Fruit fly (Drosophila melanogaster) whole organism, embryonic: Measurements from ENCODE around the gene CG43075.

Source experiments
- Bgb ChIP-seq: fragments of 200-800 bp; sonication (Bioruptor generic); IDR thresholded peaks from 2 replicates; pipeline ENCODE4 v1.3.6; 2022; ENCODE audit warnings: missing biosample characterization, missing genetic modification characterization; ENCODE audit not compliant: partially characterized antibody
- CG10209 ChIP-seq: fragments of 200-800 bp; sonication (Bioruptor generic); optimal IDR thresholded peaks from 3 replicates; lab custom pipeline; 2017; ENCODE audit warnings: missing biosample characterization, mild to moderate bottlenecking, missing genetic modification characterization, missing genetic modification reagents
- CG10274 ChIP-seq: fragments of 200-800 bp; sonication (Bioruptor generic); optimal IDR thresholded peaks from 3 replicates; lab custom pipeline; 2017; ENCODE audit warnings: missing biosample characterization, mild to moderate bottlenecking, missing genetic modification characterization
- CG1233 ChIP-seq: fragments of 200-800 bp; sonication (Bioruptor generic); optimal IDR thresholded peaks from 4 replicates; lab custom pipeline; 2018; ENCODE audit warnings: missing biosample characterization, mild to moderate bottlenecking, missing genetic modification characterization
- CG12769 ChIP-seq: fragments of 200-800 bp; sonication (Bioruptor generic); optimal IDR thresholded peaks from 2 replicates; lab custom pipeline; 2019; ENCODE audit warnings: missing biosample characterization, mild to moderate bottlenecking, missing genetic modification characterization, moderate library complexity
- CG13624 ChIP-seq: fragments of 200-800 bp; sonication (Bioruptor generic); optimal IDR thresholded peaks from 2 replicates; lab custom pipeline; 2016; ENCODE audit warnings: missing biosample characterization, missing genetic modification characterization
- CG14014 ChIP-seq: fragments of 200-800 bp; sonication (Bioruptor generic); IDR thresholded peaks from 2 replicates; pipeline ENCODE4 v1.3.6; 2022; ENCODE audit warnings: missing biosample characterization, missing genetic modification characterization
- CG1603 ChIP-seq: fragments of 200-800 bp; sonication (Bioruptor generic); optimal IDR thresholded peaks from 2 replicates; lab custom pipeline; 2019; ENCODE audit warnings: missing biosample characterization, mild to moderate bottlenecking, missing genetic modification characterization, moderate library complexity
- CG17385 ChIP-seq: fragments of 200-800 bp; sonication (Bioruptor generic); optimal IDR thresholded peaks from 3 replicates; lab custom pipeline; 2018; ENCODE audit warnings: missing biosample characterization, mild to moderate bottlenecking, missing genetic modification characterization
- CG18262 ChIP-seq: fragments of 200-800 bp; optimal IDR thresholded peaks from 3 replicates; lab custom pipeline; 2019; ENCODE audit warnings: missing biosample characterization, mild to moderate bottlenecking, missing genetic modification characterization, moderate library complexity
- CG31388 ChIP-seq: fragments of 200-800 bp; sonication (Bioruptor generic); optimal IDR thresholded peaks from 2 replicates; lab custom pipeline; 2016; ENCODE audit warnings: missing biosample characterization, missing genetic modification characterization
- CG3281 ChIP-seq: fragments of 200-800 bp; sonication (Bioruptor generic); optimal IDR thresholded peaks from 3 replicates; lab custom pipeline; 2017; ENCODE audit warnings: missing biosample characterization, mild to moderate bottlenecking, missing genetic modification characterization
- CG4360 ChIP-seq: fragments of 200-800 bp; sonication (Bioruptor generic); IDR thresholded peaks from 2 replicates; pipeline ENCODE4 v1.3.6; 2022; ENCODE audit warnings: missing biosample characterization, missing genetic modification characterization
- CG43689 ChIP-seq: fragments of 200-800 bp; sonication (Bioruptor generic); IDR thresholded peaks from 2 replicates; pipeline ENCODE4 v1.3.6; 2022; ENCODE audit warnings: missing biosample characterization, missing genetic modification characterization
- CG5245 ChIP-seq: fragments of 200-800 bp; sonication (Bioruptor generic); optimal IDR thresholded peaks from 3 replicates; lab custom pipeline; 2016; ENCODE audit warnings: missing biosample characterization, missing genetic modification characterization
- CG6689 ChIP-seq: fragments of 200-800 bp; sonication (Bioruptor generic); IDR thresholded peaks from 2 replicates; pipeline ENCODE4 v1.3.6; 2022; ENCODE audit warnings: missing biosample characterization, missing genetic modification characterization
- CG6854 ChIP-seq: fragments of 200-800 bp; sonication (Bioruptor generic); optimal IDR thresholded peaks from 3 replicates; lab custom pipeline; 2017; ENCODE audit warnings: missing biosample characterization, mild to moderate bottlenecking, missing genetic modification characterization
- CG9215 ChIP-seq: fragments of 200-800 bp; sonication (Bioruptor generic); IDR thresholded peaks from 2 replicates; pipeline ENCODE4 v1.3.6; 2022; ENCODE audit warnings: missing biosample characterization, missing genetic modification characterization
- CG9932 ChIP-seq: fragments of 200-800 bp; sonication (Bioruptor generic); IDR thresholded peaks from 2 replicates; pipeline ENCODE4 v1.3.6; 2022; ENCODE audit warnings: missing biosample characterization, missing genetic modification characterization
- Dfd ChIP-seq, 2 experiments: fragments of >200 bp; optimal IDR thresholded peaks; 2 replicates each; lab custom pipeline; 2017; ENCODE audit warnings: missing biosample characterization in 2 of 2, missing genetic modification characterization in 2 of 2
- Gsc ChIP-seq: fragments of 200-800 bp; sonication (Bioruptor generic); IDR thresholded peaks from 2 replicates; pipeline ENCODE4 v1.3.6; 2022; ENCODE audit warnings: missing biosample characterization, missing genetic modification characterization
- HmgZ ChIP-seq: fragments of 200-800 bp; sonication (Bioruptor generic); optimal IDR thresholded peaks from 2 replicates; lab custom pipeline; 2018; ENCODE audit warnings: missing biosample characterization, mild to moderate bottlenecking, missing genetic modification characterization
- Opbp ChIP-seq: fragments of 200-800 bp; sonication (Bioruptor generic); IDR thresholded peaks from 3 replicates; pipeline ENCODE4 v1.3.6; 2022; ENCODE audit warnings: missing biosample characterization, missing genetic modification characterization; ENCODE audit not compliant: partially characterized antibody
- Ptx1 ChIP-seq: fragments of 200-800 bp; sonication (Bioruptor generic); IDR thresholded peaks from 2 replicates; pipeline ENCODE4 v1.3.6; 2022; ENCODE audit warnings: missing biosample characterization, missing genetic modification characterization
- Sox100B ChIP-seq: fragments of 200-800 bp; sonication (Bioruptor generic); optimal IDR thresholded peaks from 3 replicates; lab custom pipeline; 2018; ENCODE audit warnings: missing biosample characterization, mild to moderate bottlenecking, missing genetic modification characterization
- Sox102F ChIP-seq: fragments of 200-800 bp; sonication (Bioruptor generic); optimal IDR thresholded peaks from 2 replicates; lab custom pipeline; 2018; ENCODE audit warnings: missing biosample characterization, mild to moderate bottlenecking, missing genetic modification characterization, moderate library complexity
- TFAM ChIP-seq: fragments of 200-800 bp; sonication (Bioruptor generic); optimal IDR thresholded peaks from 2 replicates; lab custom pipeline; 2017; ENCODE audit warnings: missing biosample characterization, missing genetic modification characterization, inconsistent platforms
- Xrp1 ChIP-seq: fragments of 200-800 bp; sonication (Bioruptor generic); IDR thresholded peaks from 2 replicates; pipeline ENCODE4 v1.3.6; 2022; ENCODE audit warnings: missing biosample characterization, missing genetic modification characterization
- abd-A ChIP-seq: fragments of 200-800 bp; sonication (Bioruptor generic); optimal IDR thresholded peaks from 3 replicates; lab custom pipeline; 2019; ENCODE audit warnings: missing biosample characterization, mild to moderate bottlenecking, missing genetic modification characterization, moderate library complexity
- amos ChIP-seq: fragments of 200-800 bp; sonication (Bioruptor generic); IDR thresholded peaks from 2 replicates; pipeline ENCODE4 v1.3.6; 2022; ENCODE audit warnings: missing biosample characterization, missing genetic modification characterization; ENCODE audit not compliant: partially characterized antibody
- az2 ChIP-seq: fragments of 200-800 bp; sonication (Bioruptor generic); optimal IDR thresholded peaks from 3 replicates; lab custom pipeline; 2016; ENCODE audit warnings: missing biosample characterization, missing genetic modification characterization
- bigmax ChIP-seq: fragments of 200-800 bp; sonication (Bioruptor generic); optimal IDR thresholded peaks from 2 replicates; lab custom pipeline; 2018; ENCODE audit warnings: missing biosample characterization, mild to moderate bottlenecking, missing genetic modification characterization
- dmrt99B ChIP-seq: fragments of 200-800 bp; sonication (Bioruptor generic); optimal IDR thresholded peaks from 2 replicates; lab custom pipeline; 2018; ENCODE audit warnings: missing biosample characterization, mild to moderate bottlenecking, missing genetic modification characterization, moderate library complexity
- eyg ChIP-seq: fragments of 200-800 bp; sonication (Bioruptor generic); optimal IDR thresholded peaks from 3 replicates; lab custom pipeline; 2016; ENCODE audit warnings: missing biosample characterization, missing genetic modification characterization
- fu2 ChIP-seq: fragments of 200-800 bp; sonication (Bioruptor generic); optimal IDR thresholded peaks from 2 replicates; lab custom pipeline; 2016; ENCODE audit warnings: missing biosample characterization, missing genetic modification characterization
- gsb-n ChIP-seq: fragments of 200-800 bp; sonication (Bioruptor generic); optimal IDR thresholded peaks from 3 replicates; lab custom pipeline; 2018; ENCODE audit warnings: missing biosample characterization, mild to moderate bottlenecking, missing genetic modification characterization
- gt ChIP-seq: fragments of 200-800 bp; sonication (Bioruptor generic); IDR thresholded peaks from 2 replicates; pipeline ENCODE4 v1.3.6; 2022; ENCODE audit warnings: missing biosample characterization, missing genetic modification characterization
- hbn ChIP-seq: fragments of 200-800 bp; sonication (Bioruptor generic); IDR thresholded peaks from 2 replicates; pipeline ENCODE4 v1.3.6; 2022; ENCODE audit warnings: missing biosample characterization, missing genetic modification characterization; ENCODE audit not compliant: partially characterized antibody
- her ChIP-seq: fragments of 200-800 bp; sonication (Bioruptor generic); optimal IDR thresholded peaks from 2 replicates; lab custom pipeline; 2016; ENCODE audit warnings: missing biosample characterization, missing genetic modification characterization
- hth ChIP-seq: fragments of >200 bp; optimal IDR thresholded peaks from 2 replicates; lab custom pipeline; 2017; ENCODE audit warnings: inconsistent platforms
- inv ChIP-seq: fragments of 200-800 bp; sonication (Bioruptor generic); IDR thresholded peaks from 2 replicates; pipeline ENCODE4 v1.3.6; 2022; ENCODE audit warnings: missing biosample characterization, missing genetic modification characterization; ENCODE audit not compliant: partially characterized antibody
- kni ChIP-seq: fragments of 200-800 bp; sonication (Bioruptor generic); optimal IDR thresholded peaks from 3 replicates; lab custom pipeline; 2017; ENCODE audit warnings: mild to moderate bottlenecking, missing biosample characterization, missing genetic modification reagents, missing genetic modification characterization
- nau ChIP-seq: fragments of 200-800 bp; sonication (Bioruptor generic); optimal IDR thresholded peaks from 3 replicates; lab custom pipeline; 2017; ENCODE audit warnings: missing biosample characterization, mild to moderate bottlenecking, missing genetic modification characterization, missing genetic modification reagents
- nmo ChIP-seq: fragments of 200-800 bp; sonication (Bioruptor generic); optimal IDR thresholded peaks from 2 replicates; lab custom pipeline; 2018; ENCODE audit warnings: missing biosample characterization, mild to moderate bottlenecking, missing genetic modification characterization, moderate library complexity
- oc ChIP-seq: fragments of 200-800 bp; sonication (Bioruptor generic); optimal IDR thresholded peaks from 2 replicates; lab custom pipeline; 2018; ENCODE audit warnings: missing biosample characterization, mild to moderate bottlenecking, missing genetic modification characterization, moderate library complexity
- sd ChIP-seq: fragments of 200-800 bp; sonication (Bioruptor generic); optimal IDR thresholded peaks from 3 replicates; lab custom pipeline; 2018; ENCODE audit warnings: missing biosample characterization, mild to moderate bottlenecking, missing genetic modification characterization, moderate library complexity
- seq ChIP-seq: fragments of 200-800 bp; sonication (Bioruptor generic); IDR thresholded peaks from 2 replicates; pipeline ENCODE4 v1.3.6; 2022; ENCODE audit warnings: missing biosample characterization, missing genetic modification characterization
- shn ChIP-seq: fragments of 200-800 bp; sonication (Bioruptor generic); optimal IDR thresholded peaks from 3 replicates; lab custom pipeline; 2016; ENCODE audit warnings: missing biosample characterization, missing genetic modification characterization
- tio ChIP-seq: fragments of 200-800 bp; sonication (Bioruptor generic); optimal IDR thresholded peaks from 2 replicates; lab custom pipeline; 2017; ENCODE audit warnings: missing biosample characterization, missing genetic modification characterization, inconsistent platforms
- trem ChIP-seq: fragments of 200-800 bp; optimal IDR thresholded peaks from 3 replicates; lab custom pipeline; 2019; ENCODE audit warnings: missing biosample characterization, mild to moderate bottlenecking, missing genetic modification characterization, moderate library complexity
- tup ChIP-seq: fragments of 200-800 bp; sonication (Bioruptor generic); optimal IDR thresholded peaks from 2 replicates; lab custom pipeline; 2016; ENCODE audit warnings: missing biosample characterization, mild to moderate bottlenecking, missing genetic modification characterization, moderate library complexity

CG43075 gene

DNA sequence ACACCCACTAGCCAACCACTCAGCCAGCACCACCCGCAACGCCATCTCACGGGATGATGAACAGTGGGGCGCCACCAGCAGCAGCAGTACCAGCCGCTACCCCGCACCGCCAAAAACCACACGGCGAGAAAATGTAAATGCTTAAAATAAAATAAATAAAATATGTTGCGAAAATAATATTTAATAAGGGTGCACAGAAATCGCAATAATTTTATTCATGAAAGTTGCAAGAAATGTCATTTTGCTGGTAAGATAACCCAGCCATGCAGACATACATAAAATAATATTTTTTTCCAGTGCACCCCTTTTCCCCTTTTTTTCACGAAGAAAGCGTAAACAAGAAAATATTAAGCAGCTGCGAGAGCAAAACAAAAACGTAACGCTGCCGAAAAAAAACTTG lies 4.9 kb downstream of the CG43075 start (continued):
- TF ChIP-seq her (GFP tag; lab: Kevin White, UChicago) (no peak), CG43689 (0 out of 2 replicates have a peak, but pooled peaks have one; percentile 11), CG14014 (peak; percentile 65), Dfd (GFP tag; optimal IDR thresholded peaks at IDR 0.05; lab: Kevin White, UChicago) (no peak), CG10274 (GFP tag; lab: Kevin White, UChicago) (peak; percentile 13), sd (tag; lab: Kevin White, UChicago) (no peak), shn (no peak), dmrt99B (tag; lab: Kevin White, UChicago) (peak; percentile 78), nau (GFP tag; lab: Kevin White, UChicago) (peak; percentile 29), tup (GFP tag; lab: Kevin White, UChicago) (no peak), hth (lab: Kevin White, UChicago) (no peak), hbn (GFP tag; lab: Robert Waterston, UW) (no peak), CG13624 (GFP tag; lab: Kevin White, UChicago) (peak; percentile 30), CG5245 (GFP tag; lab: Kevin White, UChicago) (peak; percentile 7), tio (GFP tag; lab: Kevin White, UChicago) (peak; percentile 36), CG6854 (peak; percentile 47), CG9215 (GFP tag; lab: Robert Waterston, UW) (peak; percentile 52), Opbp (no peak), Gsc (no peak), Bgb (GFP tag; lab: Robert Waterston, UW) (no peak), Sox102F (GFP tag; lab: Kevin White, UChicago) (peak; percentile 75), CG31388 (GFP tag; lab: Kevin White, UChicago) (no peak), CG18262 (peak; percentile 58), amos (GFP tag; lab: Robert Waterston, UW) (no peak), CG3281 (GFP tag; lab: Kevin White, UChicago) (peak; percentile 77), oc (tag; lab: Kevin White, UChicago) (peak; percentile 2), trem (tag; lab: Kevin White, UChicago) (no peak), CG6689 (GFP tag; lab: Robert Waterston, UW) (peak; percentile 65), abd-A (no peak), gt (GFP tag; lab: Robert Waterston, UW) (no peak), CG12769 (tag; lab: Kevin White, UChicago) (peak; percentile 35), CG17385 (GFP tag; lab: Kevin White, UChicago) (peak; percentile 61), Ptx1 (GFP tag; lab: Robert Waterston, UW) (peak; percentile 80), seq (peak; percentile 51; the same call in 1 of the 2 replicates), eyg (GFP tag; lab: Kevin White, UChicago) (no peak), CG4360 (no peak), CG1603 (tag; lab: Kevin White, UChicago) (peak; percentile 17), fu2 (GFP tag; lab: Kevin White, UChicago) (no peak), TFAM (GFP tag; lab: Kevin White, UChicago) (no peak), inv (GFP tag; lab: Robert Waterston, UW) (no peak), kni (GFP tag; lab: Kevin White, UChicago) (no peak), HmgZ (tag; lab: Kevin White, UChicago) (peak; percentile 55), CG10209 (GFP tag; lab: Kevin White, UChicago) (peak; percentile 64), nmo (GFP tag; lab: Kevin White, UChicago) (peak; percentile 38), az2 (GFP tag; lab: Kevin White, UChicago) (peak; percentile 52), Xrp1 (GFP tag; lab: Robert Waterston, UW) (peak; percentile 63), CG9932 (GFP tag; lab: Robert Waterston, UW) (peak; percentile 65), Sox100B (GFP tag; lab: Kevin White, UChicago) (peak; percentile 50), bigmax (GFP tag; lab: Kevin White, UChicago) (no peak), gsb-n (no peak), CG1233 (GFP tag; lab: Kevin White, UChicago) (no peak)
